Worm (Caenorhabditis elegans): ENCODE data around the gene C09G5.14.

- TF ChIP-seq F57A8.1 (GFP tag; optimal IDR thresholded peaks at IDR 0.05) (no peak), lin-26 (GFP tag; IDR thresholded peaks at IDR 0.05) (no peak), unc-62 (GFP tag; optimal IDR thresholded peaks at IDR 0.05) (no peak), tlf-1 (GFP tag; optimal IDR thresholded peaks at IDR 0.05) (no peak), ets-4 (GFP tag; optimal IDR thresholded peaks at IDR 0.05) (no peak), nhr-120 (GFP tag; IDR thresholded peaks at IDR 0.05) (no peak), Y95B8A.8 (GFP tag; IDR thresholded peaks at IDR 0.05) (no peak), attf-3 (GFP tag; conservative IDR thresholded peaks at IDR 0.05) (no peak), pha-4 (tag; optimal IDR thresholded peaks at IDR 0.05) (no peak), madf-6 (GFP tag; IDR thresholded peaks at IDR 0.05) (no peak), rec-8 (tag; optimal IDR thresholded peaks at IDR 0.05) (no peak), attf-6 (GFP tag; IDR thresholded peaks at IDR 0.05) (no peak), ztf-3 (GFP tag; optimal IDR thresholded peaks at IDR 0.05) (no peak), ztf-26 (tag; optimal IDR thresholded peaks at IDR 0.05) (no peak)
These were observed 47.7 kb downstream of the C09G5.14 start, which contains the start of gene ptb-1 for ce11 chrII:10675302-10675701.

Data from whole organism, young adult.